Fruit fly (Drosophila melanogaster) whole organism, embryonic: ENCODE measurements around the gene CG7896.

Source experiments
- CG3281 ChIP-seq: fragments of 200-800 bp; sonication (Bioruptor generic); optimal IDR thresholded peaks from 3 replicates; lab custom pipeline; 2017; ENCODE audit warnings: missing biosample characterization, mild to moderate bottlenecking, missing genetic modification characterization
- Dfd ChIP-seq, 2 experiments: fragments of >200 bp; optimal IDR thresholded peaks; 2 replicates each; lab custom pipeline; 2017; ENCODE audit warnings: missing biosample characterization in 2 of 2, missing genetic modification characterization in 2 of 2
- Lhr ChIP-seq: fragments of 200-800 bp; sonication (Bioruptor generic); optimal IDR thresholded peaks from 3 replicates; lab custom pipeline; 2017; ENCODE audit warnings: mild to moderate bottlenecking, missing biosample characterization, missing genetic modification reagents, missing genetic modification characterization
- emc ChIP-seq: fragments of 200-800 bp; sonication (Bioruptor generic); optimal IDR thresholded peaks from 2 replicates; lab custom pipeline; 2016; ENCODE audit warnings: missing biosample characterization, missing genetic modification characterization
- h ChIP-seq: fragments of >200 bp; optimal IDR thresholded peaks from 2 replicates; lab custom pipeline; 2017

DNA sequence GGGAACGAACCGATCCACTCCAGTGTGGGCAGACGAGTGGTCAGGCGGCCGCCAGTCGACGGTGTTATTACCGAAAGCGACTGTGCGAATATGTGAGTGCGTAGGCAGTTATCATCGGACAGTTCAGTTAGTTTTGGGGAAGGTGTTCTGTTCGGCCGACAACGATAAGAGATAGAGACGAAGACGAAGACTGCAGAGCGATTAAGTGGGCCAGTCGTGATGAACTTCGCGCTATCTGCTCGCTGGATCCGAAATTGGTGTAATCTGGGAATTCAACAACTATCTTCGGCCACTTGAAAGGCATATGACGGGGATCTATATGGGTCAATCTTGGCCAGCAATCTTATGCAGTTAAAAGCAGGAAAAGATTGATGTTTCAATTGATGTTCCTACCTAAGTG is 25.9 kb downstream of the CG7896 start, which contains the start of gene CG7912:
- TF ChIP-seq Lhr (GFP tag; lab: Kevin White, UChicago) (no peak), emc (GFP tag; lab: Kevin White, UChicago) (no peak), Dfd (GFP tag; optimal IDR thresholded peaks at IDR 0.05; lab: Kevin White, UChicago) (no peak), h (no peak), CG3281 (GFP tag; lab: Kevin White, UChicago) (no peak)
